Fruit fly (Drosophila melanogaster) whole organism, prepupa: Measurements from ENCODE around the gene Axn.

Experiments used
- Blimp-1 ChIP-seq: fragments of 200-800 bp; sonication (Bioruptor generic); optimal IDR thresholded peaks from 3 replicates; lab custom pipeline; 2017; ENCODE audit warnings: missing biosample characterization, missing genetic modification characterization, mild to moderate bottlenecking, moderate library complexity, missing genetic modification reagents
- CG10631 ChIP-seq: fragments of 200-800 bp; sonication (Bioruptor generic); optimal IDR thresholded peaks from 2 replicates; lab custom pipeline; 2016; ENCODE audit warnings: missing biosample characterization, missing genetic modification characterization
- CG10669 ChIP-seq: fragments of 200-800 bp; sonication (Bioruptor generic); optimal IDR thresholded peaks from 3 replicates; lab custom pipeline; 2018; ENCODE audit warnings: missing biosample characterization, mild to moderate bottlenecking, missing genetic modification characterization, moderate library complexity
- CG11762 ChIP-seq: fragments of 200-800 bp; sonication (Bioruptor generic); optimal IDR thresholded peaks from 3 replicates; lab custom pipeline; 2016; ENCODE audit warnings: missing biosample characterization, missing genetic modification characterization; ENCODE audit not compliant: insufficient read depth
- CG11902 ChIP-seq: fragments of 200-800 bp; sonication (Bioruptor generic); optimal IDR thresholded peaks from 3 replicates; lab custom pipeline; 2016; ENCODE audit warnings: missing biosample characterization, missing genetic modification characterization
- CG15336 ChIP-seq: fragments of 200-800 bp; sonication (Bioruptor generic); IDR thresholded peaks from 2 replicates; pipeline ENCODE4 v1.3.6; 2022; ENCODE audit warnings: missing biosample characterization, missing genetic modification characterization
- CG1621 ChIP-seq: fragments of 200-800 bp; sonication (Bioruptor generic); optimal IDR thresholded peaks from 3 replicates; lab custom pipeline; 2018; ENCODE audit warnings: missing biosample characterization, mild to moderate bottlenecking, missing genetic modification characterization
- CG16779 ChIP-seq: fragments of 200-800 bp; sonication (Bioruptor generic); optimal IDR thresholded peaks from 3 replicates; lab custom pipeline; 2017; ENCODE audit warnings: missing biosample characterization, mild to moderate bottlenecking, missing genetic modification characterization
- CG3032 ChIP-seq: fragments of 200-800 bp; optimal IDR thresholded peaks from 2 replicates; lab custom pipeline; 2019; ENCODE audit warnings: missing biosample characterization, mild to moderate bottlenecking, missing genetic modification characterization, moderate library complexity
- CG31627 ChIP-seq: fragments of 200-800 bp; sonication (Bioruptor generic); optimal IDR thresholded peaks from 3 replicates; lab custom pipeline; 2016; ENCODE audit warnings: missing biosample characterization, missing genetic modification characterization
- CG32006 ChIP-seq: fragments of 200-800 bp; sonication (Bioruptor generic); optimal IDR thresholded peaks from 3 replicates; lab custom pipeline; 2017; ENCODE audit warnings: missing biosample characterization, mild to moderate bottlenecking, missing genetic modification characterization
- CG34406 ChIP-seq: fragments of 200-800 bp; sonication (Bioruptor generic); optimal IDR thresholded peaks from 3 replicates; lab custom pipeline; 2016; ENCODE audit warnings: missing biosample characterization, missing genetic modification characterization
- CG3919 ChIP-seq: fragments of 200-800 bp; sonication (Bioruptor generic); optimal IDR thresholded peaks from 3 replicates; lab custom pipeline; 2016; ENCODE audit warnings: missing biosample characterization, missing genetic modification characterization
- CG4318 ChIP-seq: fragments of 200-800 bp; sonication (Bioruptor generic); optimal IDR thresholded peaks from 3 replicates; lab custom pipeline; 2017; ENCODE audit warnings: missing biosample characterization, mild to moderate bottlenecking, missing genetic modification characterization
- CG6276 ChIP-seq: fragments of 200-800 bp; sonication (Bioruptor generic); optimal IDR thresholded peaks from 2 replicates; lab custom pipeline; 2017; ENCODE audit warnings: missing biosample characterization, mild to moderate bottlenecking, missing genetic modification characterization
- CG6854 ChIP-seq: fragments of 200-800 bp; sonication (Bioruptor generic); optimal IDR thresholded peaks from 2 replicates; lab custom pipeline; 2017; ENCODE audit warnings: missing biosample characterization, mild to moderate bottlenecking, missing genetic modification characterization
- CG7368 ChIP-seq: fragments of 200-800 bp; sonication (Bioruptor generic); optimal IDR thresholded peaks from 3 replicates; lab custom pipeline; 2016; ENCODE audit warnings: missing biosample characterization, missing genetic modification characterization
- CG8119 ChIP-seq: fragments of 200-800 bp; sonication (Bioruptor generic); IDR thresholded peaks from 3 replicates; pipeline ENCODE4 v1.3.6; 2022; ENCODE audit warnings: missing biosample characterization, missing genetic modification characterization
- Eip75B ChIP-seq: fragments of 200-800 bp; sonication (Bioruptor generic); optimal IDR thresholded peaks from 3 replicates; lab custom pipeline; 2016; ENCODE audit warnings: missing biosample characterization, missing genetic modification characterization
- Eip78C ChIP-seq: fragments of 200-800 bp; sonication (Bioruptor generic); peaks from one replicate; lab custom pipeline; 2016; ENCODE audit warnings: missing biosample characterization, missing genetic modification characterization
- Eip93F ChIP-seq: fragments of 200-800 bp; sonication (Bioruptor generic); optimal IDR thresholded peaks from 2 replicates; lab custom pipeline; 2016; ENCODE audit warnings: missing biosample characterization, mild to moderate bottlenecking, missing genetic modification characterization
- Ets21C ChIP-seq: fragments of 200-800 bp; sonication (Bioruptor generic); optimal IDR thresholded peaks from 3 replicates; lab custom pipeline; 2016; ENCODE audit warnings: missing biosample characterization, missing genetic modification characterization
- Ets96B ChIP-seq: fragments of 200-800 bp; optimal IDR thresholded peaks from 2 replicates; lab custom pipeline; 2019; ENCODE audit warnings: missing biosample characterization, mild to moderate bottlenecking, missing genetic modification characterization, moderate library complexity
- Gug ChIP-seq: fragments of 200-800 bp; sonication (Bioruptor generic); IDR thresholded peaks from 2 replicates; pipeline ENCODE4 v1.3.6; 2022; ENCODE audit warnings: missing biosample characterization, missing genetic modification characterization
- Hr38 ChIP-seq: sonication (Bioruptor generic); optimal IDR thresholded peaks from 2 replicates; lab custom pipeline; 2016; ENCODE audit warnings: missing biosample characterization, missing genetic modification characterization
- Hr39 ChIP-seq: fragments of 200-800 bp; sonication (Bioruptor generic); optimal IDR thresholded peaks from 2 replicates; lab custom pipeline; 2016; ENCODE audit warnings: missing biosample characterization, missing genetic modification characterization
- Hr4 ChIP-seq: fragments of 200-800 bp; sonication (Bioruptor generic); optimal IDR thresholded peaks from 3 replicates; lab custom pipeline; 2016; ENCODE audit warnings: missing biosample characterization, missing genetic modification characterization
- Lpt ChIP-seq: fragments of 200-800 bp; sonication (Bioruptor generic); optimal IDR thresholded peaks from 3 replicates; lab custom pipeline; 2016; ENCODE audit warnings: missing biosample characterization, missing genetic modification characterization
- Met ChIP-seq: fragments of 200-800 bp; sonication (Bioruptor generic); optimal IDR thresholded peaks from 3 replicates; lab custom pipeline; 2016; ENCODE audit warnings: missing biosample characterization, missing genetic modification characterization
- Smox ChIP-seq: fragments of 200-800 bp; sonication (Bioruptor generic); optimal IDR thresholded peaks from 3 replicates; lab custom pipeline; 2016; ENCODE audit warnings: missing biosample characterization, missing genetic modification characterization
- Sox102F ChIP-seq: fragments of 200-800 bp; sonication (Bioruptor generic); optimal IDR thresholded peaks from 2 replicates; lab custom pipeline; 2016; ENCODE audit warnings: missing biosample characterization, mild to moderate bottlenecking, missing genetic modification characterization
- Sox14 ChIP-seq: fragments of 200-800 bp; sonication (Bioruptor generic); optimal IDR thresholded peaks from 3 replicates; lab custom pipeline; 2016; ENCODE audit warnings: missing biosample characterization, missing genetic modification characterization
- achi ChIP-seq: fragments of 200-800 bp; sonication (Bioruptor generic); optimal IDR thresholded peaks from 3 replicates; lab custom pipeline; 2016; ENCODE audit warnings: missing biosample characterization, missing genetic modification characterization
- acj6 ChIP-seq: fragments of 200-800 bp; sonication (Bioruptor generic); optimal IDR thresholded peaks from 3 replicates; lab custom pipeline; 2016; ENCODE audit warnings: missing biosample characterization, missing genetic modification characterization
- cyc ChIP-seq: fragments of 200-800 bp; sonication (Bioruptor generic); optimal IDR thresholded peaks from 3 replicates; lab custom pipeline; 2016; ENCODE audit warnings: missing biosample characterization, missing genetic modification characterization
- dac ChIP-seq: fragments of 200-800 bp; sonication (Bioruptor generic); optimal IDR thresholded peaks from 2 replicates; lab custom pipeline; 2017; ENCODE audit warnings: missing biosample characterization, mild to moderate bottlenecking, missing genetic modification characterization
- dsx ChIP-seq: fragments of 200-800 bp; optimal IDR thresholded peaks from 3 replicates; lab custom pipeline; 2019; ENCODE audit warnings: missing biosample characterization, mild to moderate bottlenecking, missing genetic modification characterization, moderate library complexity; ENCODE audit not compliant: poor library complexity, severe bottlenecking
- eg ChIP-seq: fragments of 200-800 bp; sonication (Bioruptor generic); IDR thresholded peaks from 3 replicates; pipeline ENCODE4 v1.3.6; 2022; ENCODE audit warnings: missing biosample characterization, missing genetic modification characterization
- fd59A ChIP-seq: fragments of 200-800 bp; sonication (Bioruptor generic); optimal IDR thresholded peaks from 2 replicates; lab custom pipeline; 2017; ENCODE audit warnings: missing biosample characterization, mild to moderate bottlenecking, missing genetic modification characterization, missing genetic modification reagents
- fd85E ChIP-seq: fragments of 200-800 bp; sonication (Bioruptor generic); optimal IDR thresholded peaks from 3 replicates; lab custom pipeline; 2016; ENCODE audit warnings: missing biosample characterization, missing genetic modification characterization
- fkh ChIP-seq: fragments of 200-800 bp; sonication (Bioruptor generic); optimal IDR thresholded peaks from 3 replicates; lab custom pipeline; 2017; ENCODE audit warnings: missing biosample characterization, mild to moderate bottlenecking, missing genetic modification characterization, moderate library complexity
- lz ChIP-seq: fragments of 200-800 bp; sonication (Bioruptor generic); optimal IDR thresholded peaks from 3 replicates; lab custom pipeline; 2016; ENCODE audit warnings: missing biosample characterization, missing genetic modification characterization
- pdm3 ChIP-seq: fragments of 200-800 bp; sonication (Bioruptor generic); optimal IDR thresholded peaks from 3 replicates; lab custom pipeline; 2016; ENCODE audit warnings: missing biosample characterization, missing genetic modification characterization
- spab ChIP-seq: fragments of 200-800 bp; sonication (Bioruptor generic); optimal IDR thresholded peaks from 2 replicates; lab custom pipeline; 2017; ENCODE audit warnings: missing biosample characterization, mild to moderate bottlenecking, missing genetic modification characterization, missing genetic modification reagents
- svp ChIP-seq: fragments of 200-800 bp; sonication (Bioruptor generic); peaks from one replicate; lab custom pipeline; 2016; ENCODE audit warnings: missing biosample characterization, missing genetic modification characterization
- topi ChIP-seq: fragments of 200-800 bp; sonication (Bioruptor generic); optimal IDR thresholded peaks from 3 replicates; lab custom pipeline; 2016; ENCODE audit warnings: missing biosample characterization, missing genetic modification characterization
- vri ChIP-seq: fragments of 200-800 bp; sonication (Bioruptor generic); optimal IDR thresholded peaks from 3 replicates; lab custom pipeline; 2016; ENCODE audit warnings: missing biosample characterization, mild to moderate bottlenecking, missing genetic modification characterization

The Axn gene

DNA sequence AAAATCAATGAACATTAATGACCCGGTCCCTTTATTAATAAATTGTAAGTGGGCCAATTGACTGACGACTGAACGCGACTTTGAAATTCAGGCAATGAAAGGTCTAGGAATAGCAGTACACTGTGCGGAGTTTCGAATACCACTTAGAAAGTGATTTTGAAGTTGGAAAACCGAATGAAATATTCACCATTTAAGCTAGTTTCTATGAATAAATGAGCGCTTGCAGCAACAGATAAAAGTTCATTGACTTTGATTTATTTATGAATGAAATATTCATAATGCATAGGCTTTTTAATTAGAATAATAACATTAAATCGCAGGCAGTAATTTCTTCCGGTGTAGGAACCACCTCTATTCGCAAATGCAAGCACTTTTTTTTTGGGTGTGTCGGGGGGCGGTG, 1.6 kb upstream of the Axn start (continued):
- peak; percentile 9 for TF ChIP-seq CG10669 (GFP tag; lab: Kevin White, UChicago)
- no peak for TF ChIP-seq Lpt
- peak; percentile 23 for TF ChIP-seq CG3032 (tag; lab: Kevin White, UChicago)
- peak; percentile 56 for TF ChIP-seq CG6276
- no peak for TF ChIP-seq pdm3 (GFP tag; lab: Kevin White, UChicago)
- TF ChIP-seq CG32006 = peak; percentile 62
- peak; percentile 11 for TF ChIP-seq lz (GFP tag; lab: Kevin White, UChicago)
- peak; percentile 31 for TF ChIP-seq Met (GFP tag; lab: Kevin White, UChicago)
- TF ChIP-seq Ets96B (tag; lab: Kevin White, UChicago) = no peak
- TF ChIP-seq Hr38 (GFP tag; lab: Kevin White, UChicago) = no peak
- TF ChIP-seq CG6854 (GFP tag; lab: Kevin White, UChicago) = no peak
- TF ChIP-seq, all 60 proteins: peak for 31

dm6 chr3R:30021559-30022451, 837 bp upstream of the Axn start, which contains the start of gene Mgat2:
TSS of gene Mgat2 (minus strand) at chr3R:30022221.
- peak; percentile 62; the same call in 2 of the 3 replicates for TF ChIP-seq eg (GFP tag; lab: Robert Waterston, UW)
- TF ChIP-seq spab (GFP tag; lab: Kevin White, UChicago) = no peak
- no peak for TF ChIP-seq fkh
- no peak for TF ChIP-seq Met (GFP tag; lab: Kevin White, UChicago)
- TF ChIP-seq topi (GFP tag; lab: Kevin White, UChicago) = peak; percentile 10
- TF ChIP-seq fd59A (GFP tag; lab: Kevin White, UChicago) = no peak
- peak; percentile 42 for TF ChIP-seq CG1621 (tag; lab: Kevin White, UChicago)
- no peak for TF ChIP-seq CG4318 (GFP tag; lab: Kevin White, UChicago)
- TF ChIP-seq CG3919 (GFP tag; lab: Kevin White, UChicago) = no peak
- no peak for TF ChIP-seq CG3032 (tag; lab: Kevin White, UChicago)
- TF ChIP-seq CG34406 (GFP tag; lab: Kevin White, UChicago) = peak; percentile 4
- TF ChIP-seq Sox102F = no peak
- no peak for TF ChIP-seq CG11902 (GFP tag; lab: Kevin White, UChicago)
- TF ChIP-seq dac (GFP tag; lab: Kevin White, UChicago) = no peak
- TF ChIP-seq CG7368 (GFP tag; lab: Kevin White, UChicago) = no peak
- no peak for TF ChIP-seq cyc
- TF ChIP-seq Hr38 (GFP tag; lab: Kevin White, UChicago) = no peak
- peak; percentile 63; the same call in 2 of the 3 replicates for TF ChIP-seq CG8119 (GFP tag; lab: Robert Waterston, UW)
- TF ChIP-seq vri (GFP tag; lab: Kevin White, UChicago) = no peak
- no peak for TF ChIP-seq Sox14
- TF ChIP-seq Eip78C = peak; percentile 80
- TF ChIP-seq CG16779 = peak; percentile 50
- no peak for TF ChIP-seq Ets21C
- peak; percentile 35 for TF ChIP-seq CG10669 (GFP tag; lab: Kevin White, UChicago)
- TF ChIP-seq dsx (GFP tag; lab: Kevin White, UChicago) = no peak
- no peak for TF ChIP-seq lz (GFP tag; lab: Kevin White, UChicago)
- TF ChIP-seq Lpt = peak; percentile 68
- TF ChIP-seq svp (GFP tag; lab: Kevin White, UChicago) = no peak
- TF ChIP-seq Blimp-1 (GFP tag; lab: Kevin White, UChicago) = peak; percentile 99
- peak; percentile 74 for TF ChIP-seq CG15336
- TF ChIP-seq achi (GFP tag; lab: Kevin White, UChicago) = no peak
- TF ChIP-seq Eip75B = no peak
- no peak for TF ChIP-seq CG10631 (GFP tag; lab: Kevin White, UChicago)
- TF ChIP-seq Smox (GFP tag; lab: Kevin White, UChicago) = no peak
- TF ChIP-seq pdm3 (GFP tag; lab: Kevin White, UChicago) = no peak
- no peak for TF ChIP-seq acj6 (GFP tag; lab: Kevin White, UChicago)
- no peak for TF ChIP-seq fd85E (GFP tag; lab: Kevin White, UChicago)
- TF ChIP-seq CG6854 (GFP tag; lab: Kevin White, UChicago) = peak; percentile 92
- no peak for TF ChIP-seq CG11762
- TF ChIP-seq CG31627 (GFP tag; lab: Kevin White, UChicago) = no peak
- no peak for TF ChIP-seq Eip93F (GFP tag; lab: Kevin White, UChicago)
- no peak for TF ChIP-seq Hr39 (GFP tag; lab: Kevin White, UChicago)
- no peak for TF ChIP-seq Gug
- TF ChIP-seq Hr4 (GFP tag; lab: Kevin White, UChicago) = no peak
